Fruit fly (Drosophila melanogaster) whole organism, embryonic: ENCODE measurements around the gene CG13138.

ENCODE experiments used
- Bteb2 ChIP-seq: fragments of 200-800 bp; sonication (Bioruptor generic); optimal IDR thresholded peaks from 2 replicates; lab custom pipeline; 2016; ENCODE audit warnings: missing biosample characterization, missing genetic modification characterization
- CG10267 ChIP-seq: fragments of 200-800 bp; sonication (Bioruptor generic); optimal IDR thresholded peaks from 2 replicates; lab custom pipeline; 2018; ENCODE audit warnings: missing biosample characterization, mild to moderate bottlenecking, missing genetic modification characterization, moderate library complexity
- CG13287 ChIP-seq: fragments of 200-800 bp; sonication (Bioruptor generic); IDR thresholded peaks from 2 replicates; pipeline ENCODE4 v1.3.6; 2022; ENCODE audit warnings: missing biosample characterization, missing genetic modification characterization; ENCODE audit not compliant: partially characterized antibody
- CG13624 ChIP-seq: fragments of 200-800 bp; sonication (Bioruptor generic); optimal IDR thresholded peaks from 2 replicates; lab custom pipeline; 2016; ENCODE audit warnings: missing biosample characterization, missing genetic modification characterization
- CG13775 ChIP-seq: fragments of 200-800 bp; sonication (Bioruptor generic); optimal IDR thresholded peaks from 3 replicates; lab custom pipeline; 2017; ENCODE audit warnings: missing biosample characterization, mild to moderate bottlenecking, missing genetic modification characterization
- CG13894 ChIP-seq: fragments of 200-800 bp; sonication (Bioruptor generic); optimal IDR thresholded peaks from 3 replicates; lab custom pipeline; 2018; ENCODE audit warnings: missing biosample characterization, mild to moderate bottlenecking, missing genetic modification characterization, moderate library complexity
- CG14710 ChIP-seq: fragments of 200-800 bp; sonication (Bioruptor generic); optimal IDR thresholded peaks from 3 replicates; lab custom pipeline; 2019; ENCODE audit warnings: missing biosample characterization, mild to moderate bottlenecking, missing genetic modification characterization, moderate library complexity
- CG15514 ChIP-seq: fragments of 200-800 bp; sonication (Bioruptor generic); optimal IDR thresholded peaks from 3 replicates; lab custom pipeline; 2017; ENCODE audit warnings: missing biosample characterization, missing genetic modification characterization, mild to moderate bottlenecking, moderate library complexity, missing genetic modification reagents
- CG15601 ChIP-seq: fragments of 200-800 bp; sonication (Bioruptor generic); optimal IDR thresholded peaks from 3 replicates; lab custom pipeline; 2019; ENCODE audit warnings: missing biosample characterization, mild to moderate bottlenecking, missing genetic modification characterization, moderate library complexity
- CG1603 ChIP-seq: fragments of 200-800 bp; sonication (Bioruptor generic); optimal IDR thresholded peaks from 2 replicates; lab custom pipeline; 2019; ENCODE audit warnings: missing biosample characterization, mild to moderate bottlenecking, missing genetic modification characterization, moderate library complexity
- CG2116 ChIP-seq: fragments of 200-800 bp; sonication (Bioruptor generic); optimal IDR thresholded peaks from 3 replicates; lab custom pipeline; 2018; ENCODE audit warnings: missing biosample characterization, mild to moderate bottlenecking, missing genetic modification characterization
- CG3065 ChIP-seq: fragments of 200-800 bp; sonication (Bioruptor generic); optimal IDR thresholded peaks from 2 replicates; lab custom pipeline; 2016; ENCODE audit warnings: missing biosample characterization, missing genetic modification characterization
- CG33213 ChIP-seq: fragments of 200-800 bp; sonication (Bioruptor generic); optimal IDR thresholded peaks from 3 replicates; lab custom pipeline; 2016; ENCODE audit warnings: missing biosample characterization, missing genetic modification characterization
- CG33557 ChIP-seq: fragments of 200-800 bp; sonication (Bioruptor generic); optimal IDR thresholded peaks from 2 replicates; lab custom pipeline; 2019; ENCODE audit warnings: missing biosample characterization, mild to moderate bottlenecking, missing genetic modification characterization, moderate library complexity
- CG6813 ChIP-seq: fragments of 200-800 bp; sonication (Bioruptor generic); optimal IDR thresholded peaks from 2 replicates; lab custom pipeline; 2017; ENCODE audit warnings: missing biosample characterization, missing genetic modification characterization, mild to moderate bottlenecking, moderate library complexity, missing genetic modification reagents
- CG7745 ChIP-seq: fragments of 200-800 bp; sonication (Bioruptor generic); optimal IDR thresholded peaks from 2 replicates; lab custom pipeline; 2018; ENCODE audit warnings: missing biosample characterization, mild to moderate bottlenecking, missing genetic modification characterization, moderate library complexity
- CG8089 ChIP-seq: fragments of 200-800 bp; sonication (Bioruptor generic); optimal IDR thresholded peaks from 3 replicates; lab custom pipeline; 2016; ENCODE audit warnings: missing biosample characterization, missing genetic modification characterization
- CHES-1-like ChIP-seq: fragments of 200-800 bp; sonication (Bioruptor generic); optimal IDR thresholded peaks from 2 replicates; lab custom pipeline; 2016; ENCODE audit warnings: missing biosample characterization, missing genetic modification characterization
- Ets65A ChIP-seq: fragments of 200-800 bp; sonication (Bioruptor generic); peaks from one replicate; lab custom pipeline; 2016; ENCODE audit warnings: missing biosample characterization, missing genetic modification characterization
- Hr39 ChIP-seq: fragments of >200 bp; optimal IDR thresholded peaks from 2 replicates; lab custom pipeline; 2017
- Kr ChIP-seq: fragments of 200-800 bp; sonication (Bioruptor generic); optimal IDR thresholded peaks from 2 replicates; lab custom pipeline; 2017; ENCODE audit warnings: missing biosample characterization, mild to moderate bottlenecking, missing genetic modification characterization
- MESR4 ChIP-seq: fragments of 200-800 bp; sonication (Bioruptor generic); optimal IDR thresholded peaks from 2 replicates; lab custom pipeline; 2018; ENCODE audit warnings: missing biosample characterization, mild to moderate bottlenecking, missing genetic modification characterization, moderate library complexity
- Med ChIP-seq: fragments of 200-800 bp; sonication (Bioruptor generic); peaks from one replicate; lab custom pipeline; 2016; ENCODE audit warnings: missing biosample characterization, missing genetic modification characterization, mild to moderate bottlenecking, inconsistent platforms, moderate library complexity
- Myb ChIP-seq: fragments of 200-800 bp; sonication (Bioruptor generic); optimal IDR thresholded peaks from 2 replicates; lab custom pipeline; 2016; ENCODE audit warnings: missing biosample characterization, missing genetic modification characterization
- NC2β ChIP-seq: fragments of 200-800 bp; sonication (Bioruptor generic); optimal IDR thresholded peaks from 2 replicates; lab custom pipeline; 2016; ENCODE audit warnings: missing biosample characterization, missing genetic modification characterization
- Neu2 ChIP-seq: fragments of 200-800 bp; sonication (Bioruptor generic); optimal IDR thresholded peaks from 3 replicates; lab custom pipeline; 2016; ENCODE audit warnings: missing biosample characterization, missing genetic modification characterization, borderline replicate concordance
- Sin3A ChIP-seq: fragments of >200 bp; optimal IDR thresholded peaks from 2 replicates; lab custom pipeline; 2018
- Sry-β ChIP-seq: fragments of 200-800 bp; sonication (Bioruptor generic); optimal IDR thresholded peaks from 2 replicates; lab custom pipeline; 2018; ENCODE audit warnings: missing biosample characterization, mild to moderate bottlenecking, missing genetic modification characterization, moderate library complexity
- Xbp1 ChIP-seq: fragments of 200-800 bp; sonication (Bioruptor generic); optimal IDR thresholded peaks from 3 replicates; lab custom pipeline; 2016; ENCODE audit warnings: missing biosample characterization, mild to moderate bottlenecking, missing genetic modification characterization
- bbx ChIP-seq: fragments of 200-800 bp; sonication (Bioruptor generic); IDR thresholded peaks from 2 replicates; pipeline ENCODE4 v1.3.6; 2022; ENCODE audit warnings: missing biosample characterization, missing genetic modification characterization; ENCODE audit not compliant: partially characterized antibody
- chm ChIP-seq: fragments of 200-800 bp; sonication (Bioruptor generic); IDR thresholded peaks from 2 replicates; pipeline ENCODE4 v1.3.6; 2022; ENCODE audit warnings: missing biosample characterization, missing genetic modification characterization
- cwo ChIP-seq: fragments of 200-800 bp; sonication (Bioruptor generic); optimal IDR thresholded peaks from 3 replicates; lab custom pipeline; 2017; ENCODE audit warnings: missing biosample characterization, missing genetic modification characterization, mild to moderate bottlenecking, moderate library complexity, missing genetic modification reagents
- ems ChIP-seq: fragments of 200-800 bp; sonication (Bioruptor generic); optimal IDR thresholded peaks from 3 replicates; lab custom pipeline; 2016; ENCODE audit warnings: missing biosample characterization, missing genetic modification characterization
- ewg ChIP-seq: fragments of 200-800 bp; sonication (Bioruptor generic); optimal IDR thresholded peaks from 3 replicates; lab custom pipeline; 2017; ENCODE audit warnings: mild to moderate bottlenecking, missing biosample characterization, missing genetic modification reagents, missing genetic modification characterization
- fd64A ChIP-seq: fragments of 200-800 bp; sonication (Bioruptor generic); optimal IDR thresholded peaks from 3 replicates; lab custom pipeline; 2018; ENCODE audit warnings: missing biosample characterization, mild to moderate bottlenecking, missing genetic modification characterization
- grn ChIP-seq: fragments of 200-800 bp; sonication (Bioruptor generic); optimal IDR thresholded peaks from 3 replicates; lab custom pipeline; 2017; ENCODE audit warnings: missing biosample characterization, missing genetic modification characterization
- gt ChIP-seq: fragments of 200-800 bp; sonication (Bioruptor generic); IDR thresholded peaks from 2 replicates; pipeline ENCODE4 v1.3.6; 2022; ENCODE audit warnings: missing biosample characterization, missing genetic modification characterization
- lilli ChIP-seq: fragments of 200-800 bp; sonication (Bioruptor generic); optimal IDR thresholded peaks from 3 replicates; lab custom pipeline; 2016; ENCODE audit warnings: missing biosample characterization, missing genetic modification characterization
- nerfin-1 ChIP-seq: fragments of 200-800 bp; sonication (Bioruptor generic); optimal IDR thresholded peaks from 3 replicates; lab custom pipeline; 2019; ENCODE audit warnings: missing biosample characterization, mild to moderate bottlenecking, missing genetic modification characterization, moderate library complexity
- onecut ChIP-seq: fragments of 200-800 bp; sonication (Bioruptor generic); IDR thresholded peaks from 2 replicates; pipeline ENCODE4 v1.3.6; 2022; ENCODE audit warnings: missing biosample characterization, missing genetic modification characterization
- pzg ChIP-seq: fragments of 200-800 bp; sonication (Bioruptor generic); optimal IDR thresholded peaks from 3 replicates; lab custom pipeline; 2018; ENCODE audit warnings: missing biosample characterization, mild to moderate bottlenecking, missing genetic modification characterization, moderate library complexity
- salm ChIP-seq: fragments of 200-800 bp; sonication (Bioruptor generic); optimal IDR thresholded peaks from 2 replicates; lab custom pipeline; 2018; ENCODE audit warnings: missing biosample characterization, mild to moderate bottlenecking, missing genetic modification characterization
- sens ChIP-seq: fragments of 200-800 bp; sonication (Bioruptor generic); peaks from one replicate; lab custom pipeline; 2016; ENCODE audit warnings: missing biosample characterization, missing genetic modification characterization
- seq ChIP-seq: fragments of 200-800 bp; sonication (Bioruptor generic); IDR thresholded peaks from 2 replicates; pipeline ENCODE4 v1.3.6; 2022; ENCODE audit warnings: missing biosample characterization, missing genetic modification characterization
- stwl ChIP-seq: fragments of 200-800 bp; sonication (Bioruptor generic); optimal IDR thresholded peaks from 3 replicates; lab custom pipeline; 2018; ENCODE audit warnings: missing biosample characterization, mild to moderate bottlenecking, missing genetic modification characterization, moderate library complexity
- trem ChIP-seq: fragments of 200-800 bp; optimal IDR thresholded peaks from 3 replicates; lab custom pipeline; 2019; ENCODE audit warnings: missing biosample characterization, mild to moderate bottlenecking, missing genetic modification characterization, moderate library complexity
- zen ChIP-seq: fragments of 200-800 bp; sonication (Bioruptor generic); optimal IDR thresholded peaks from 3 replicates; lab custom pipeline; 2018; ENCODE audit warnings: missing biosample characterization, mild to moderate bottlenecking, missing genetic modification characterization, moderate library complexity

Gene CG13138

DNA sequence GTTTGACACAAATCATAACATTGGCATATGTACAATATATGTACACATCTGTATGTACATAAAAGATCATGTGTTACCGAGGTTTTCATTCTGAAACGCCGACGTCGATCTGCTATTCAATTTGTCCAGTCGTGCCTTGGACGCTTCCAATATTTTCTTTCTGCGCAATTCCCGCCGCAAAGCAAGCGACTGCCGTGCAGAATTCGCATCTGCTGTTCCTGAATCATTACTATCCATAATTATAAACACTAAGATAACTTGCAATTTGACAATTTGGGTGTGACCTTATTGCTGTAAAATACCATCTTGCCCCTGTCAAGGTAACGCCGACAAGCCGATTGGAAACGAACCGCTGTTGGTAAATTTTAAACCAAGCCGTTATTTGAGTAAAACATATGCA lies 10.0 kb upstream of the CG13138 start (continued):
- TF ChIP-seq NC2β (GFP tag; lab: Kevin White, UChicago) (no peak), CG33557 (GFP tag; lab: Kevin White, UChicago) (no peak), CG13894 (tag; lab: Kevin White, UChicago) (no peak), CG1603 (tag; lab: Kevin White, UChicago) (peak; percentile 99), CG7745 (tag; lab: Kevin White, UChicago) (no peak), Sry-β (GFP tag; lab: Kevin White, UChicago) (no peak), CG3065 (GFP tag; lab: Kevin White, UChicago) (no peak), CG13775 (GFP tag; lab: Kevin White, UChicago) (no peak)

DNA sequence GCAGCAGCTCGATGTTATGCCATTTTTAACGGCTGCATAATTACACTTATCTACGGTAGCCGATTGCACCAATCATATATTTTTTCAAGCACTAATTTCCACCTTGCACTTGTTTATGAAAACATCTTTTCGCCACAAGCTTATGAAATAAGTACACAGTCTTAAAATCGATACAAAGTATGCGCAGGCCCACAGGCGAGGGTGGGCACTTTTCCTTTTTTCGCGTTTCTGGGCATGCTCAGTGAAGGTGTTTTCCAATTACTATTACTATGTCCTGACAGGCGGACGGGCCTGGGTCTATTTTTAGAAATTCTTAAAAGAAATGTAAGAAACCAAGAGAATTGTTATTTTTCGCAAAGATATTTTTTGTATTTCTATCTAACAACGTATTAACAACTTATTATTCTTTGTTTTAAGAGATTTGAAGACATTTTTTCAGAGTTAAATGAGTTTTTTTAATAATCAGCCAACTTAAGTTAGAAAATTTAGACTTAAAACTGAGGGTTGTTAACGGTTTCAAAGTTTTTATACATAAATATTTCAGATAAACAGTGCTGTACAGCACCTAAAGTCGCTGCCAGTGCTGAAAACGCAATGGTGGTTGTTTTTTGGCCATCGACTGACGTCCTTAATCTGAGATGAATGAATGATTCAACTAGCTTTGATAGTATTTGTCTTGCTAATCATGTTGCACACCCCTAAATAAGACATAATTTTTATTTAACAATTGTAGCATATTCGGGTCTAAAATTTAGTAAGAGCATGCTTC lies 9.0 kb upstream of the CG13138 start, which contains the start of gene Cdk5alpha:
Cdk5alpha (minus strand) TSS at position 343 of the 769 bp plus-strand sequence.
- TF ChIP-seq nerfin-1 (tag; lab: Kevin White, UChicago) (peak; percentile 22), Hr39 (no peak), chm (GFP tag; lab: Robert Waterston, UW) (no peak), Bteb2 (GFP tag; lab: Kevin White, UChicago) (peak; percentile 1), seq (GFP tag; lab: Robert Waterston, UW) (peak; percentile 85), Xbp1 (GFP tag; lab: Kevin White, UChicago) (no peak), CG8089 (GFP tag; lab: Kevin White, UChicago) (no peak), CG1603 (tag; lab: Kevin White, UChicago) (peak; percentile 32), ewg (peak; percentile 95), CG6813 (no peak), CG15601 (tag; lab: Kevin White, UChicago) (peak; percentile 26), sens (peak; percentile 85), pzg (GFP tag; lab: Kevin White, UChicago) (peak; percentile 18), CG10267 (peak; percentile 92), bbx (peak; percentile 29), grn (peak; percentile 24), CG33213 (GFP tag; lab: Kevin White, UChicago) (peak; percentile 0), CG14710 (tag; lab: Kevin White, UChicago) (peak; percentile 5), Sin3A (lab: Kevin White, UChicago) (no peak), CG2116 (GFP tag; lab: Kevin White, UChicago) (peak; percentile 18), CG15514 (peak; percentile 8), onecut (peak; percentile 92), salm (tag; lab: Kevin White, UChicago) (no peak), lilli (GFP tag; lab: Kevin White, UChicago) (peak; percentile 24), gt (GFP tag; lab: Robert Waterston, UW) (no peak), stwl (peak; percentile 98), cwo (no peak), Kr (GFP tag; lab: Kevin White, UChicago) (no peak), zen (tag; lab: Kevin White, UChicago) (no peak), Ets65A (GFP tag; lab: Kevin White, UChicago) (peak; percentile 79), Med (peak; percentile 79), CG13624 (peak; percentile 3), Myb (GFP tag; lab: Kevin White, UChicago) (peak; percentile 41), fd64A (GFP tag; lab: Kevin White, UChicago) (no peak), Neu2 (GFP tag; lab: Kevin White, UChicago) (no peak), ems (peak; percentile 17), trem (peak; percentile 31), MESR4 (peak; percentile 8), CG13287 (peak; percentile 22; the same call in 1 of the 2 replicates), CHES-1-like (GFP tag; lab: Kevin White, UChicago) (peak; percentile 21)
- TF ChIP-seq, all 482 proteins: peak for 27
